Fruit fly (Drosophila melanogaster) whole organism, pupa: ENCODE measurements around the gene CG5592.

Experiments used
- CG12605 ChIP-seq: fragments of 200-800 bp; sonication (Bioruptor generic); IDR thresholded peaks from 2 replicates; pipeline ENCODE4 v1.3.6; 2022; ENCODE audit warnings: missing biosample characterization, missing genetic modification characterization
- CG13204 ChIP-seq: fragments of 200-800 bp; sonication (Bioruptor generic); optimal IDR thresholded peaks from 2 replicates; lab custom pipeline; 2018; ENCODE audit warnings: missing biosample characterization, mild to moderate bottlenecking, missing genetic modification characterization, moderate library complexity
- CG15710 ChIP-seq: fragments of 200-800 bp; sonication (Bioruptor generic); optimal IDR thresholded peaks from 2 replicates; lab custom pipeline; 2018; ENCODE audit warnings: missing biosample characterization, mild to moderate bottlenecking, missing genetic modification characterization, moderate library complexity
- CG17806 ChIP-seq: fragments of 200-800 bp; sonication (Bioruptor generic); optimal IDR thresholded peaks from 2 replicates; lab custom pipeline; 2018; ENCODE audit warnings: missing biosample characterization, mild to moderate bottlenecking, missing genetic modification characterization, moderate library complexity
- CG32121 ChIP-seq: fragments of 200-800 bp; sonication (Bioruptor generic); IDR thresholded peaks from 2 replicates; pipeline ENCODE4 v1.3.6; 2022; ENCODE audit warnings: missing biosample characterization, missing genetic modification characterization
- CG34367 ChIP-seq: fragments of 200-800 bp; sonication (Bioruptor generic); optimal IDR thresholded peaks from 2 replicates; lab custom pipeline; 2018; ENCODE audit warnings: missing biosample characterization, mild to moderate bottlenecking, missing genetic modification characterization
- CG4496 ChIP-seq: fragments of 200-800 bp; sonication (Bioruptor generic); IDR thresholded peaks from 3 replicates; pipeline ENCODE4 v1.3.6; 2022; ENCODE audit warnings: missing biosample characterization, missing genetic modification characterization
- CG8159 ChIP-seq: fragments of 200-800 bp; sonication (Bioruptor generic); optimal IDR thresholded peaks from 3 replicates; lab custom pipeline; 2018; ENCODE audit warnings: missing biosample characterization, mild to moderate bottlenecking, missing genetic modification characterization, moderate library complexity
- CG8301 ChIP-seq: fragments of 200-800 bp; sonication (Bioruptor generic); optimal IDR thresholded peaks from 2 replicates; lab custom pipeline; 2018; ENCODE audit warnings: missing biosample characterization, mild to moderate bottlenecking, missing genetic modification characterization
- CG9948 ChIP-seq: fragments of 200-800 bp; sonication (Bioruptor generic); optimal IDR thresholded peaks from 2 replicates; lab custom pipeline; 2018; ENCODE audit warnings: missing biosample characterization, mild to moderate bottlenecking, missing genetic modification characterization, moderate library complexity
- D1 ChIP-seq: fragments of 200-800 bp; sonication (Bioruptor generic); optimal IDR thresholded peaks from 2 replicates; lab custom pipeline; 2018; ENCODE audit warnings: missing biosample characterization, mild to moderate bottlenecking, missing genetic modification characterization, moderate library complexity
- EcR ChIP-seq: fragments of 200-800 bp; sonication (Bioruptor generic); optimal IDR thresholded peaks from 3 replicates; lab custom pipeline; 2019; ENCODE audit warnings: missing biosample characterization, missing genetic modification characterization, mild to moderate bottlenecking, moderate library complexity, missing genetic modification reagents
- Ets98B ChIP-seq: fragments of 200-800 bp; sonication (Bioruptor generic); IDR thresholded peaks from 2 replicates; pipeline ENCODE4 v1.3.6; 2022; ENCODE audit warnings: missing biosample characterization, missing genetic modification characterization
- Pif1A ChIP-seq: fragments of 200-800 bp; sonication (Bioruptor generic); optimal IDR thresholded peaks from 3 replicates; lab custom pipeline; 2016; ENCODE audit warnings: missing biosample characterization, missing genetic modification characterization
- Pif1B ChIP-seq: fragments of 200-800 bp; sonication (Bioruptor generic); optimal IDR thresholded peaks from 3 replicates; lab custom pipeline; 2016; ENCODE audit warnings: missing biosample characterization, missing genetic modification characterization
- Snoo ChIP-seq: fragments of 200-800 bp; sonication (Bioruptor generic); optimal IDR thresholded peaks from 3 replicates; lab custom pipeline; 2017; ENCODE audit warnings: missing biosample characterization, mild to moderate bottlenecking, missing genetic modification characterization, inconsistent platforms
- fd96Ca ChIP-seq: fragments of 200-800 bp; sonication (Bioruptor generic); IDR thresholded peaks from 3 replicates; pipeline ENCODE4 v1.3.6; 2022; ENCODE audit warnings: missing biosample characterization, missing genetic modification characterization
- gl ChIP-seq: fragments of 200-800 bp; sonication (Bioruptor generic); optimal IDR thresholded peaks from 2 replicates; lab custom pipeline; 2018; ENCODE audit warnings: missing biosample characterization, mild to moderate bottlenecking, missing genetic modification characterization
- rn ChIP-seq: fragments of 200-800 bp; sonication (Bioruptor generic); IDR thresholded peaks from 2 replicates; pipeline ENCODE4 v1.3.6; 2022; ENCODE audit warnings: missing biosample characterization, missing genetic modification characterization

The CG5592 gene

DNA sequence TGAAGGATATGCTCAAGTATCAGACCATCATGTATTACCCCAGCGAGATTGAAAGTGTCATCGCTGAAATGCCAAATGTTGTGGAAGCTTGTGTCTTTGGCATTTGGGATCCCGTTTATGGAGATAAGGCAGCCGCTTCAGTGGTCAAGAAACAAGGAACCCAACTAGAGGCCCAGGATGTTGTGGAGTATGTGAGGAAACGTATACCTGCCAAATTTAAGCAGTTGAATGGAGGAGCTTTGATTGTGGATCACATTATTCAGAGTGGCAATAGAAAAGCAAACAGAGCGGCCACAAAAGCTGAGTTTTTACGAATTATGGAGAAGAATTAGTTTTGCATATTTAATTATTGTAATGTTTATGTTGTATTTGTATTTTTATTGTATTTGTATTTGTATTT, 24.4 kb upstream of the CG5592 start, which contains the start of gene CG18586:
TSS of gene CG18586 (plus strand) at position 301 of the 400 bp plus-strand sequence.
- no peak for TF ChIP-seq Ets98B (GFP tag; lab: Robert Waterston, UW)
- no peak for TF ChIP-seq Pif1A (GFP tag; lab: Kevin White, UChicago)
- TF ChIP-seq CG34367 (tag; lab: Kevin White, UChicago), result no peak
- TF ChIP-seq, all 21 proteins: peak for 0

DNA sequence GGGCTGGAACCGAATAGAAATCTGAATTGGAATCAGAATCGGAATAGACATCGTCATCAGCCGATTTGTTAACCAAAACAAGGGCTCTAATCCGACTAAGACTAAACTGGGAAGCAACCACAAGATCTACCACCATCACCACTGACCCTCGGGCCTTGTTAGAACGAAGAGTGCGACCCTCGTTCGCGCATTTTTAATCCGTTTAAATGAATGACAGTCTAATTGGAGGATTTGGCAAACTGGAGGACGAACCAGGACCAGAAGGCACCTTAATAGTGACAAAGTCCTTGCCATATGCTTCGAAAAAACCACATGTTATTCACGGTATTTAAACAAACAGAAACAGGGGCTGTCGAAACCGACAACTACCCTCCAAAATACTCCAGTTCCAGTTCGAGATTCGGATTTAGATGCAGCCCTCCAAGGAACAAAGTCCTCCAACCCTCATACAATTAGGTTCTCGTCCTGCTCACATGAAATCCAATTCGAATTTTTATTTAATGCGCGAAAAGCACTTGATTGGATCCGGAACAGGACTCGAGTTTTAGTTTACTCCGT, 18.6 kb upstream of the CG5592 start:
- TF ChIP-seq CG12605, result no peak
- TF ChIP-seq CG32121, result no peak
- no peak for TF ChIP-seq gl

DNA sequence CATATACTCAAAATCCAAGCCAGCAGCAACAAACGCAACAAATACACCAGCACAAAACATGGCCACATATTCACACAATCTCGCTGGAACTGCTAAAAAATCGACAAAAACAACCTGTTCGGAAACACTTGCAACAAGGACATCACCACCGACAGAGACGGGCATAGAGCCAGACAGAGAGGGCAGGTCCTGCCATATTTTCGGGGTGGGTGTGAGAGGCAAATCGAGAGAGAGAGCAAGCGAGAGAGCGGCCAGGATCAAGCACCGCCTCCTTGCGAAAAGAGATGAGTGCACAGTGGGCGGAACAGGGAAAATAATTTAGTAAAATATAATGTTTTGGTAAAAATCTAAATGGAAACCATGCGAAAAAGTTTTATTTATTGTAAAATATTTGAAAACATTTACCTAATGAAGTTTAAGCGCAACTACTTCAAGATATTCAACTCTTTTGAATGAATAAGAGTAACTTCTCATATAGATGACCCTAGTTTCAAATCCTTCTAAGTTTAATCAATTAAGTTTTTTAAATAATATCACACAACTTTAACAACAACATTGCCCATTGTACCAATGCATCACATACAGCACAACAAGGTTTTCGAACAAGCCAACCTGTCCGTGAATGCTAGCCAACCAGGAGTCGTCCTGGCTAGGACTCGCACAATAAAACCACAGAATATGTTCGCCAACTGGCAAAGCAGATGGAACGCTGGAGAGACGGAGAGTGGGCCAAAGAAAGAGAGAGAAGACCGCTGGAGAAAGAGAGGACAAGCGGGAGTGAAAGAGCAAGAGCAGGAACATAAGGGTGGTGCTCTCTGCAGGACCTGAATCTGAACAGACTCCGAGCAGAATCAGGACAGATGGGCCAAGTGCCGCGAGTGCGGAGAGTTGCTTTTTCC, 15.9 kb upstream of the CG5592 start:
- TF ChIP-seq Ets98B (GFP tag; lab: Robert Waterston, UW), result no peak
- TF ChIP-seq Pif1A (GFP tag; lab: Kevin White, UChicago), result peak; percentile 20
- TF ChIP-seq, all 21 proteins: peak for 1

DNA sequence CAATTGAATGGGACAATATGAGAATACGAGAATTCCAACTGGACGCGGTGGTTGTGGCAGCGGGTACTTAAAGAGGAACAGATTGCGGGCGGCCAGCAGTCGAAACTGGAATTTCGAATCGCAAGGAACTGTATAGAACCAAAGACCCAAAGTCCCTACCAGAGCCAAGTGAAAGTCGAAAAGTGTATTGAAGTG, 15.3 kb upstream of the CG5592 start, which contains the start of gene CG13287:
TSS of gene CG13287 (plus strand) at position 96 of the 195 bp plus-strand sequence.
- TF ChIP-seq CG4496 (GFP tag; lab: Robert Waterston, UW) (no peak), CG8159 (tag; lab: Kevin White, UChicago) (no peak), CG34367 (tag; lab: Kevin White, UChicago) (no peak), gl (no peak), CG32121 (no peak), CG9948 (tag; lab: Kevin White, UChicago) (no peak)

DNA sequence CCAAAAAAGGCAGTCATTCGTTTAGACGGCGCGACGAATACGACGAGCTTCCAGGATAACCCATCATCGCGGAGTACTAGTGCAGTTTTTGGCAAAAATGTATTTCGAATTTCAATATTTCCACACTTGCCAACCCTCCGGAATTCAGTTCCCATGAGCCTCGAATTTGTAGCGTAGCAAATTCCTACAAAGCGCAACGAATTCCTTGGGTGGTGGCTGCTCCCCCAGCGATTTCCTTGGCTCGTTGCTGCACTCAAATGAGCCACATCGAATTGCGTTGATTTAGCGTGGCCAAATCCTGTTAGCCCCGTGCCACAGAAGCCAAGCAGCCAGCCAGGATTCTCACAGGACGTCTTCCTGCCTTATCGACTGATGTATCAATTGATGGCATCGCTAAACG, 12.7 kb upstream of the CG5592 start:
- TF ChIP-seq Pif1B (GFP tag; lab: Kevin White, UChicago) (no peak), Ets98B (GFP tag; lab: Robert Waterston, UW) (no peak), CG8301 (tag; lab: Kevin White, UChicago) (no peak), fd96Ca (GFP tag; lab: Robert Waterston, UW) (no peak), CG8159 (tag; lab: Kevin White, UChicago) (no peak), CG34367 (tag; lab: Kevin White, UChicago) (no peak), CG15710 (tag; lab: Kevin White, UChicago) (no peak), Snoo (no peak), CG12605 (no peak), gl (no peak), rn (GFP tag; lab: Robert Waterston, UW) (no peak), EcR (GFP tag; lab: Kevin White, UChicago) (no peak)

DNA sequence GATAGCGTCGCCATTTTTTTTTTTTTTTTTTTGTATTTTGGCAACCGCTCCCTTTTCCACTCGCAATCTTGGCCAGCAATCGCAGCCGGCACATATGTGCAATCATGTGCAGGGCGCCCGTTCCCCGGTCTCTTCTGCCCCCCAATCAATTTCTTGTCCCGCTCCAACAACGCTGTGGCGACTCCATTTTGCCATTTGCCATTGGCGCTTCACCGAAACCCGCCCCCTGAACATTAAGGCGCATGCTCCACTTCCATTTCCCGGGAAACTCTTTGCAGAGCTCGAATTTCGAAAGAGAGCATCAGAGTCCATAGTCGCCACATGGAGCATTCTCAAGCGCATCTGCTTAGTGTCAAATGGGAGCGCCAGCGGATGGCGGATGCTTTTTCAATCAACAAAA, 6.3 kb upstream of the CG5592 start:
- TF ChIP-seq EcR (GFP tag; lab: Kevin White, UChicago) (no peak), Ets98B (GFP tag; lab: Robert Waterston, UW) (no peak), fd96Ca (GFP tag; lab: Robert Waterston, UW) (no peak), CG32121 (no peak), Pif1A (GFP tag; lab: Kevin White, UChicago) (no peak), CG8159 (tag; lab: Kevin White, UChicago) (no peak), CG15710 (tag; lab: Kevin White, UChicago) (no peak), CG12605 (no peak), CG17806 (no peak)

DNA sequence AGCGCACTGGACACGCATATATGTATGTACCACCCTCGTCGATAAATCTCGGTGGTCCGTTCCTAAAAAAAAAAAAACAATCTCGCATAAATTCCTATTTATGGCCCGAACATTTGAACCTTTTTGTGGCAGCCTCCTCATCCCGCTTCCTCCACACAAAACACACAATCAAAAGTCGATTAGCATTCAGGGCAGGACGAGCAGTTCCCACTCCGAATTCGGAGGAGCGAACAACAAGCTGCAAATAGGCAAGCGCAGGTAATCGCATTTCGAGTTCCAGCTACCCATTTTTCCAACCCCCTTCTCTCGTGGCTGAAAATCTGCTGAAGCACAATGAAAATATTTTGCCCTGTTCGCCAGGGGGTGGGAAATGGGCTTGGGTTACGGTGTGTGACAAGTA, 5.6 kb upstream of the CG5592 start:
- no peak for TF ChIP-seq CG4496 (GFP tag; lab: Robert Waterston, UW)
- no peak for TF ChIP-seq CG13204 (GFP tag; lab: Kevin White, UChicago)
- TF ChIP-seq CG17806, result no peak
- no peak for TF ChIP-seq Pif1A (GFP tag; lab: Kevin White, UChicago)
- no peak for TF ChIP-seq EcR (GFP tag; lab: Kevin White, UChicago)
- no peak for TF ChIP-seq CG8301 (tag; lab: Kevin White, UChicago)
- TF ChIP-seq CG9948 (tag; lab: Kevin White, UChicago), result no peak

DNA sequence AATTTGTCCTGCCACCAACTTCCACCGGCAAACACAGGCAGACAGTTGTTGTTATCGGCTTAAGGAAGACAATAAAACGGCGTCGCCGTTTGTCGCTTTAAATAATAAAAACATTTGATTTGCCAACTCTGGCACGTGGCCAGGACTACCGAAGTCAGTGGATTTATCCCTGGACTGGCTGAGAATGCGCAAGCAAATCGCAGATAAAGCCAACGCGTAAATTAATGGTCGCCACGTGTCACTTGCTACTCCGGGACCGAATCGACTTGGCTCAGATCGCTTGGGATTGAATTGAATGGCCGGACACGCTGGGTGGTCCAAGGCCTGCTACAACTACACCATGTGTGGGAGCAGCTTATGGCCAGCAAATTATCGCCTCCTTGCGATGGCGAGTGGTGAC, 4.4 kb upstream of the CG5592 start:
- TF ChIP-seq CG8159 (tag; lab: Kevin White, UChicago) (no peak), CG12605 (no peak), EcR (GFP tag; lab: Kevin White, UChicago) (no peak), D1 (no peak)
- TF ChIP-seq, all 21 proteins: peak for 0
